Fruit fly (Drosophila melanogaster) whole organism, embryonic: ENCODE measurements around the gene CG12118.
A peak's percentile ranks its signal among the peaks of the same experiment; 100 is the strongest.

ENCODE experiments used
- CG11456 ChIP-seq: fragments of 200-800 bp; sonication (Bioruptor generic); IDR thresholded peaks from 3 replicates; pipeline ENCODE4 v1.3.6; 2022; ENCODE audit warnings: missing biosample characterization, missing genetic modification characterization
- CG11560 ChIP-seq: fragments of 200-800 bp; sonication (Bioruptor generic); IDR thresholded peaks from 3 replicates; pipeline ENCODE4 v1.3.6; 2022; ENCODE audit warnings: missing biosample characterization, missing genetic modification characterization
- CG15514 ChIP-seq: fragments of 200-800 bp; sonication (Bioruptor generic); optimal IDR thresholded peaks from 3 replicates; lab custom pipeline; 2017; ENCODE audit warnings: missing biosample characterization, missing genetic modification characterization, mild to moderate bottlenecking, moderate library complexity, missing genetic modification reagents
- CG15601 ChIP-seq: fragments of 200-800 bp; sonication (Bioruptor generic); optimal IDR thresholded peaks from 3 replicates; lab custom pipeline; 2019; ENCODE audit warnings: missing biosample characterization, mild to moderate bottlenecking, missing genetic modification characterization, moderate library complexity
- CG16813 ChIP-seq: fragments of 200-800 bp; sonication (Bioruptor generic); IDR thresholded peaks from 3 replicates; pipeline ENCODE4 v1.3.6; 2022; ENCODE audit warnings: missing biosample characterization, missing genetic modification characterization; ENCODE audit not compliant: partially characterized antibody
- CG17802 ChIP-seq: fragments of 200-800 bp; sonication (Bioruptor generic); optimal IDR thresholded peaks from 2 replicates; lab custom pipeline; 2018; ENCODE audit warnings: missing biosample characterization, mild to moderate bottlenecking, missing genetic modification characterization, moderate library complexity
- CG18262 ChIP-seq: fragments of 200-800 bp; optimal IDR thresholded peaks from 3 replicates; lab custom pipeline; 2019; ENCODE audit warnings: missing biosample characterization, mild to moderate bottlenecking, missing genetic modification characterization, moderate library complexity
- CG1832 ChIP-seq: fragments of 200-800 bp; sonication (Bioruptor generic); optimal IDR thresholded peaks from 2 replicates; lab custom pipeline; 2017; ENCODE audit warnings: missing biosample characterization, mild to moderate bottlenecking, missing genetic modification characterization, inconsistent platforms
- CG30431 ChIP-seq: fragments of 200-800 bp; sonication (Bioruptor generic); optimal IDR thresholded peaks from 2 replicates; lab custom pipeline; 2017; ENCODE audit warnings: missing biosample characterization, missing genetic modification characterization
- CG33557 ChIP-seq: fragments of 200-800 bp; sonication (Bioruptor generic); optimal IDR thresholded peaks from 2 replicates; lab custom pipeline; 2019; ENCODE audit warnings: missing biosample characterization, mild to moderate bottlenecking, missing genetic modification characterization, moderate library complexity
- CG4424 ChIP-seq: fragments of 200-800 bp; sonication (Bioruptor generic); optimal IDR thresholded peaks from 3 replicates; lab custom pipeline; 2016; ENCODE audit warnings: missing biosample characterization, missing genetic modification characterization
- CG4707 ChIP-seq: fragments of 200-800 bp; sonication (Bioruptor generic); optimal IDR thresholded peaks from 2 replicates; lab custom pipeline; 2018; ENCODE audit warnings: missing biosample characterization, mild to moderate bottlenecking, missing genetic modification characterization, moderate library complexity
- CG6689 ChIP-seq: fragments of 200-800 bp; sonication (Bioruptor generic); IDR thresholded peaks from 2 replicates; pipeline ENCODE4 v1.3.6; 2022; ENCODE audit warnings: missing biosample characterization, missing genetic modification characterization
- CG7963 ChIP-seq: fragments of 200-800 bp; sonication (Bioruptor generic); IDR thresholded peaks from 3 replicates; pipeline ENCODE4 v1.3.6; 2022; ENCODE audit warnings: missing biosample characterization, missing genetic modification characterization; ENCODE audit not compliant: partially characterized antibody
- CG8281 ChIP-seq: fragments of 200-800 bp; sonication (Bioruptor generic); optimal IDR thresholded peaks from 2 replicates; lab custom pipeline; 2018; ENCODE audit warnings: missing biosample characterization, mild to moderate bottlenecking, missing genetic modification characterization, moderate library complexity
- CG8478 ChIP-seq: fragments of >200 bp; optimal IDR thresholded peaks from 2 replicates; lab custom pipeline; 2018
- CG8924 ChIP-seq: fragments of 200-800 bp; optimal IDR thresholded peaks from 3 replicates; lab custom pipeline; 2019; ENCODE audit warnings: missing biosample characterization, mild to moderate bottlenecking, missing genetic modification characterization, moderate library complexity
- CG9817 ChIP-seq: fragments of 200-800 bp; sonication (Bioruptor generic); optimal IDR thresholded peaks from 2 replicates; lab custom pipeline; 2018; ENCODE audit warnings: missing biosample characterization, mild to moderate bottlenecking, missing genetic modification characterization, moderate library complexity
- CHES-1-like ChIP-seq: fragments of 200-800 bp; sonication (Bioruptor generic); optimal IDR thresholded peaks from 2 replicates; lab custom pipeline; 2016; ENCODE audit warnings: missing biosample characterization, missing genetic modification characterization
- Dad ChIP-seq: fragments of 200-800 bp; sonication (Bioruptor generic); optimal IDR thresholded peaks from 3 replicates; lab custom pipeline; 2016; ENCODE audit warnings: missing biosample characterization, missing genetic modification characterization
- Dfd ChIP-seq, 2 experiments: fragments of >200 bp; optimal IDR thresholded peaks; 2 replicates each; lab custom pipeline; 2017; ENCODE audit warnings: missing biosample characterization in 2 of 2, missing genetic modification characterization in 2 of 2
- Doc2 ChIP-seq: fragments of 200-800 bp; sonication (Bioruptor generic); IDR thresholded peaks from 2 replicates; pipeline ENCODE4 v1.3.6; 2022; ENCODE audit warnings: missing biosample characterization, missing genetic modification characterization
- Doc3 ChIP-seq: fragments of 200-800 bp; sonication (Bioruptor generic); IDR thresholded peaks from 3 replicates; pipeline ENCODE4 v1.3.6; 2022; ENCODE audit warnings: missing biosample characterization, missing genetic modification characterization; ENCODE audit not compliant: partially characterized antibody
- Ets65A ChIP-seq: fragments of 200-800 bp; sonication (Bioruptor generic); peaks from one replicate; lab custom pipeline; 2016; ENCODE audit warnings: missing biosample characterization, missing genetic modification characterization
- Hr78 ChIP-seq, 2 experiments: fragments of 200-800 bp in 1 of 2; fragments of >200 bp in 1 of 2; sonication (Bioruptor generic) in 1 of 2; optimal IDR thresholded peaks; 2 replicates each; lab custom pipeline; 2017 to 2019; ENCODE audit warnings: missing biosample characterization in 2 of 2, missing genetic modification characterization in 2 of 2, mild to moderate bottlenecking in 1 of 2, moderate library complexity in 1 of 2
- Max ChIP-seq: fragments of 200-800 bp; sonication (Bioruptor generic); optimal IDR thresholded peaks from 2 replicates; lab custom pipeline; 2016; ENCODE audit warnings: missing biosample characterization, mild to moderate bottlenecking, missing genetic modification characterization
- Mrtf ChIP-seq: fragments of 200-800 bp; sonication (Bioruptor generic); IDR thresholded peaks from 3 replicates; pipeline ENCODE4 v1.3.6; 2022; ENCODE audit warnings: missing biosample characterization, missing genetic modification characterization
- Scr ChIP-seq: fragments of 200-800 bp; sonication (Bioruptor generic); IDR thresholded peaks from 2 replicates; pipeline ENCODE4 v1.3.6; 2022; ENCODE audit warnings: missing biosample characterization, missing genetic modification characterization; ENCODE audit not compliant: partially characterized antibody
- Spps ChIP-seq: fragments of 200-800 bp; sonication (Bioruptor generic); optimal IDR thresholded peaks from 2 replicates; lab custom pipeline; 2018; ENCODE audit warnings: missing biosample characterization, mild to moderate bottlenecking, missing genetic modification characterization
- bcd ChIP-seq: fragments of 200-800 bp; sonication (Bioruptor generic); optimal IDR thresholded peaks from 2 replicates; lab custom pipeline; 2017; ENCODE audit warnings: missing biosample characterization, mild to moderate bottlenecking, missing genetic modification characterization
- corto ChIP-seq: fragments of 200-800 bp; sonication (Bioruptor generic); optimal IDR thresholded peaks from 2 replicates; lab custom pipeline; 2016; ENCODE audit warnings: missing biosample characterization, mild to moderate bottlenecking, missing genetic modification characterization, moderate library complexity
- cwo ChIP-seq: fragments of 200-800 bp; sonication (Bioruptor generic); optimal IDR thresholded peaks from 3 replicates; lab custom pipeline; 2017; ENCODE audit warnings: missing biosample characterization, missing genetic modification characterization, mild to moderate bottlenecking, moderate library complexity, missing genetic modification reagents
- dmrt99B ChIP-seq: fragments of 200-800 bp; sonication (Bioruptor generic); optimal IDR thresholded peaks from 2 replicates; lab custom pipeline; 2018; ENCODE audit warnings: missing biosample characterization, mild to moderate bottlenecking, missing genetic modification characterization, moderate library complexity
- esg ChIP-seq: fragments of 200-800 bp; sonication (Bioruptor generic); conservative IDR thresholded peaks from 2 replicates; pipeline ENCODE4 v1.3.6; 2022; ENCODE audit warnings: missing biosample characterization, missing genetic modification characterization
- eyg ChIP-seq: fragments of 200-800 bp; sonication (Bioruptor generic); optimal IDR thresholded peaks from 3 replicates; lab custom pipeline; 2016; ENCODE audit warnings: missing biosample characterization, missing genetic modification characterization
- fd3F ChIP-seq: fragments of 200-800 bp; sonication (Bioruptor generic); optimal IDR thresholded peaks from 2 replicates; lab custom pipeline; 2018; ENCODE audit warnings: missing biosample characterization, mild to moderate bottlenecking, missing genetic modification characterization, moderate library complexity
- gt ChIP-seq: fragments of 200-800 bp; sonication (Bioruptor generic); IDR thresholded peaks from 2 replicates; pipeline ENCODE4 v1.3.6; 2022; ENCODE audit warnings: missing biosample characterization, missing genetic modification characterization
- her ChIP-seq: fragments of 200-800 bp; sonication (Bioruptor generic); optimal IDR thresholded peaks from 2 replicates; lab custom pipeline; 2016; ENCODE audit warnings: missing biosample characterization, missing genetic modification characterization
- lov ChIP-seq, 2 experiments: fragments of 200-800 bp in 1 of 2; fragments of >200 bp in 1 of 2; sonication (Bioruptor generic) in 1 of 2; IDR thresholded peaks in 1 of 2; optimal IDR thresholded peaks in 1 of 2; 2 replicates in 1 of 2; 3 replicates in 1 of 2; pipeline versions ENCODE4 v1.3.6 to Lab custom; 2017 to 2022; ENCODE audit warnings: missing biosample characterization in 1 of 2, missing genetic modification characterization in 1 of 2
- nau ChIP-seq: fragments of 200-800 bp; sonication (Bioruptor generic); optimal IDR thresholded peaks from 3 replicates; lab custom pipeline; 2017; ENCODE audit warnings: missing biosample characterization, mild to moderate bottlenecking, missing genetic modification characterization, missing genetic modification reagents
- pfk ChIP-seq: fragments of 200-800 bp; sonication (Bioruptor generic); optimal IDR thresholded peaks from 2 replicates; lab custom pipeline; 2018; ENCODE audit warnings: missing biosample characterization, mild to moderate bottlenecking, missing genetic modification characterization, moderate library complexity
- pho ChIP-seq: fragments of 200-800 bp; sonication (Bioruptor generic); optimal IDR thresholded peaks from 2 replicates; lab custom pipeline; 2016; ENCODE audit warnings: missing biosample characterization, missing genetic modification characterization
- pita ChIP-seq: fragments of 200-800 bp; sonication (Bioruptor generic); optimal IDR thresholded peaks from 2 replicates; lab custom pipeline; 2017; ENCODE audit warnings: missing biosample characterization, mild to moderate bottlenecking, missing genetic modification characterization
- psq ChIP-seq: fragments of 200-800 bp; sonication (Bioruptor generic); optimal IDR thresholded peaks from 2 replicates; lab custom pipeline; 2017; ENCODE audit warnings: missing biosample characterization, missing genetic modification characterization
- pum ChIP-seq: fragments of 200-800 bp; sonication (Bioruptor generic); optimal IDR thresholded peaks from 2 replicates; lab custom pipeline; 2016; ENCODE audit warnings: missing biosample characterization, missing genetic modification characterization
- sug ChIP-seq: fragments of 200-800 bp; optimal IDR thresholded peaks from 2 replicates; lab custom pipeline; 2019; ENCODE audit warnings: missing biosample characterization, mild to moderate bottlenecking, missing genetic modification characterization, moderate library complexity
- toy ChIP-seq: fragments of 200-800 bp; sonication (Bioruptor generic); IDR thresholded peaks from 2 replicates; pipeline ENCODE4 v1.3.6; 2022; ENCODE audit warnings: missing biosample characterization, missing genetic modification characterization
- trem ChIP-seq: fragments of 200-800 bp; optimal IDR thresholded peaks from 3 replicates; lab custom pipeline; 2019; ENCODE audit warnings: missing biosample characterization, mild to moderate bottlenecking, missing genetic modification characterization, moderate library complexity
- ttk ChIP-seq: fragments of 200-800 bp; sonication (Bioruptor generic); IDR thresholded peaks from 2 replicates; pipeline ENCODE4 v2.1.2; 2022; ENCODE audit warnings: missing biosample characterization, missing genetic modification characterization
- zfh1 ChIP-seq: fragments of 200-800 bp; sonication (Bioruptor generic); IDR thresholded peaks from 3 replicates; pipeline ENCODE4 v1.3.6; 2022; ENCODE audit warnings: missing biosample characterization, missing genetic modification characterization

Gene CG12118

dm6 chrX:9196362-9196761 lies at the start of gene CG12118 (continued):
- TF ChIP-seq CG4707 (GFP tag; lab: Kevin White, UChicago) = no peak
- TF ChIP-seq CG15514 (GFP tag; lab: Kevin White, UChicago) = peak; percentile 88
- no peak for TF ChIP-seq lov (optimal IDR thresholded peaks at IDR 0.05; lab: Kevin White, UChicago)
- peak; percentile 84 for TF ChIP-seq lov (GFP tag; IDR thresholded peaks at IDR 0.05; lab: Robert Waterston, UW)
- TF ChIP-seq ttk (GFP tag; lab: Robert Waterston, UW) = peak; percentile 71
- TF ChIP-seq CG11456 (GFP tag; lab: Robert Waterston, UW) = peak; percentile 81
- peak; percentile 30 for TF ChIP-seq psq (GFP tag; lab: Kevin White, UChicago)
- TF ChIP-seq toy (GFP tag; lab: Robert Waterston, UW) = no peak
- TF ChIP-seq Max (GFP tag; lab: Kevin White, UChicago) = peak; percentile 73
- peak; percentile 70 for TF ChIP-seq esg (GFP tag; lab: Robert Waterston, UW)
- peak; percentile 63 for TF ChIP-seq CG8924 (tag; lab: Kevin White, UChicago)
- peak; percentile 67 for TF ChIP-seq Spps
- peak; percentile 2 for TF ChIP-seq CG8281
- no peak for TF ChIP-seq gt
- TF ChIP-seq Dad = no peak
- TF ChIP-seq pum (GFP tag; lab: Kevin White, UChicago) = no peak
- TF ChIP-seq eyg (GFP tag; lab: Kevin White, UChicago) = no peak
- no peak for TF ChIP-seq CG1832
- TF ChIP-seq Mrtf = no peak
- TF ChIP-seq Scr = peak; percentile 95
- TF ChIP-seq pita (GFP tag; lab: Kevin White, UChicago) = no peak
- peak; percentile 64 for TF ChIP-seq CG33557
- TF ChIP-seq Hr78 (GFP tag; optimal IDR thresholded peaks at IDR 0.05; lab: Kevin White, UChicago) = no peak
- no peak for TF ChIP-seq CG8478 (lab: Kevin White, UChicago)
- TF ChIP-seq sug = peak; percentile 57
- TF ChIP-seq CG30431 (GFP tag; lab: Kevin White, UChicago) = peak; percentile 8
- TF ChIP-seq CG11560 (tag; lab: Robert Waterston, UW) = peak; percentile 55; the same call in 1 of the 3 replicates
- TF ChIP-seq pho (GFP tag; lab: Kevin White, UChicago) = peak; percentile 56

dm6 chrX:9243417-9243884 lies 47.2 kb upstream of the CG12118 start, which contains the start of the genes mxc and Larp7:
mxc (minus strand) TSS chrX:9243467.
Larp7 (plus strand) TSS chrX:9243817.
- peak; percentile 34 for TF ChIP-seq CG4424 (GFP tag; lab: Kevin White, UChicago)
- TF ChIP-seq Hr78 (GFP tag; optimal IDR thresholded peaks at IDR 0.05; lab: Kevin White, UChicago) = no peak
- TF ChIP-seq Ets65A (GFP tag; lab: Kevin White, UChicago) = peak; percentile 96
- TF ChIP-seq dmrt99B (tag; lab: Kevin White, UChicago) = no peak
- no peak for TF ChIP-seq corto (GFP tag; lab: Kevin White, UChicago)
- no peak for TF ChIP-seq Dfd (GFP tag; optimal IDR thresholded peaks at IDR 0.05; lab: Kevin White, UChicago)
- no peak for TF ChIP-seq Doc2 (GFP tag; lab: Robert Waterston, UW)
- no peak for TF ChIP-seq CG15601 (tag; lab: Kevin White, UChicago)
- no peak for TF ChIP-seq pfk (GFP tag; lab: Kevin White, UChicago)
- no peak for TF ChIP-seq zfh1 (GFP tag; lab: Robert Waterston, UW)
- TF ChIP-seq CG9817 (tag; lab: Kevin White, UChicago) = peak; percentile 73
- TF ChIP-seq cwo (GFP tag; lab: Kevin White, UChicago) = no peak
- peak; percentile 78 for TF ChIP-seq CHES-1-like (GFP tag; lab: Kevin White, UChicago)
- TF ChIP-seq bcd (GFP tag; lab: Kevin White, UChicago) = peak; percentile 49
- peak; percentile 91 for TF ChIP-seq CG16813 (GFP tag; lab: Robert Waterston, UW)
- TF ChIP-seq CG7963 = no peak
- no peak for TF ChIP-seq nau
- TF ChIP-seq her (GFP tag; lab: Kevin White, UChicago) = peak; percentile 48
- peak; percentile 55 for TF ChIP-seq fd3F
- peak; percentile 57; the same call in 1 of the 2 replicates for TF ChIP-seq CG6689 (GFP tag; lab: Robert Waterston, UW)
- peak; percentile 16 for TF ChIP-seq CG17802 (tag; lab: Kevin White, UChicago)
- no peak for TF ChIP-seq lov (optimal IDR thresholded peaks at IDR 0.05; lab: Kevin White, UChicago)
- no peak for TF ChIP-seq lov (GFP tag; IDR thresholded peaks at IDR 0.05; lab: Robert Waterston, UW)
- TF ChIP-seq CG18262 (tag; lab: Kevin White, UChicago) = no peak
- TF ChIP-seq CG33557 = peak; percentile 58
- TF ChIP-seq Doc3 (GFP tag; lab: Robert Waterston, UW) = peak; percentile 82
- TF ChIP-seq CG15514 (GFP tag; lab: Kevin White, UChicago) = no peak
- peak; percentile 68 for TF ChIP-seq trem (tag; lab: Kevin White, UChicago)
